Worm (Caenorhabditis elegans) whole organism, L2 larva: ENCODE measurements around the gene F41C3.11.

ENCODE experiments used
- R02D3.7 ChIP-seq: fragments of 150-350 bp; optimal IDR thresholded peaks from 2 replicates; lab custom pipeline; 2014; ENCODE audit warnings: missing biosample characterization, missing genetic modification characterization
- Y55F3AM.14 ChIP-seq: fragments of 200-800 bp; sonication (Bioruptor generic); optimal IDR thresholded peaks from 2 replicates; lab custom pipeline; 2018; ENCODE audit warnings: mild to moderate bottlenecking, missing genetic modification characterization, missing compliant biosample characterization
- ZK546.5 ChIP-seq: sonication (generic microtip); optimal IDR thresholded peaks from 2 replicates; lab custom pipeline; 2017; ENCODE audit warnings: missing biosample characterization, missing genetic modification characterization
- aly-2 ChIP-seq: fragments of 150-350 bp; optimal IDR thresholded peaks from 2 replicates; lab custom pipeline; 2014; ENCODE audit warnings: missing biosample characterization, missing genetic modification characterization
- blmp-1 ChIP-seq: sonication (generic microtip); optimal IDR thresholded peaks from 2 replicates; lab custom pipeline; 2017; ENCODE audit warnings: missing genetic modification characterization, mild to moderate bottlenecking, missing compliant biosample characterization, antibody characterized with exemption, moderate library complexity; ENCODE audit not compliant: insufficient read depth
- ceh-16 ChIP-seq: fragments of 150-350 bp; optimal IDR thresholded peaks from 2 replicates; lab custom pipeline; 2014; ENCODE audit warnings: missing biosample characterization, missing genetic modification characterization
- ceh-82 ChIP-seq: fragments of 150-350 bp; optimal IDR thresholded peaks from 2 replicates; lab custom pipeline; 2014; ENCODE audit warnings: missing biosample characterization, missing genetic modification characterization
- crh-2 ChIP-seq: sonication (generic microtip); optimal IDR thresholded peaks from 2 replicates; lab custom pipeline; 2017; ENCODE audit warnings: missing biosample characterization, missing genetic modification characterization
- dmd-4 ChIP-seq: sonication (generic microtip); optimal IDR thresholded peaks from 2 replicates; lab custom pipeline; 2017; ENCODE audit warnings: missing biosample characterization, missing genetic modification characterization
- egl-27 ChIP-seq: sonication (generic microtip); optimal IDR thresholded peaks from 3 replicates; lab custom pipeline; 2017; ENCODE audit warnings: missing biosample characterization, missing genetic modification reagents, missing genetic modification characterization
- elt-1 ChIP-seq: fragments of 150-350 bp; optimal IDR thresholded peaks from 2 replicates; lab custom pipeline; 2014; ENCODE audit warnings: missing biosample characterization, missing genetic modification characterization
- elt-3 ChIP-seq: sonication (generic microtip); optimal IDR thresholded peaks from 2 replicates; lab custom pipeline; 2017; ENCODE audit warnings: missing biosample characterization, missing genetic modification characterization
- fos-1 ChIP-seq: fragments of 150-350 bp; optimal IDR thresholded peaks from 2 replicates; lab custom pipeline; 2014; ENCODE audit warnings: missing biosample characterization, missing genetic modification characterization
- gmeb-1 ChIP-seq: fragments of 150-350 bp; optimal IDR thresholded peaks from 2 replicates; lab custom pipeline; 2014; ENCODE audit warnings: missing biosample characterization, missing genetic modification characterization
- lin-13 ChIP-seq: fragments of 150-350 bp; optimal IDR thresholded peaks from 2 replicates; lab custom pipeline; 2014; ENCODE audit warnings: missing biosample characterization, missing genetic modification reagents, missing genetic modification characterization
- mab-5 ChIP-seq: fragments of 150-350 bp; optimal IDR thresholded peaks from 2 replicates; lab custom pipeline; 2014; ENCODE audit warnings: missing biosample characterization, missing genetic modification characterization
- mbf-1 ChIP-seq: sonication (generic microtip); optimal IDR thresholded peaks from 2 replicates; lab custom pipeline; 2017; ENCODE audit warnings: missing biosample characterization, missing genetic modification characterization
- nhr-11 ChIP-seq: fragments of 150-350 bp; optimal IDR thresholded peaks from 2 replicates; lab custom pipeline; 2014; ENCODE audit warnings: missing biosample characterization, missing genetic modification characterization
- nhr-129 ChIP-seq: fragments of 150-350 bp; optimal IDR thresholded peaks from 2 replicates; lab custom pipeline; 2014; ENCODE audit warnings: missing biosample characterization, missing genetic modification characterization
- nhr-21 ChIP-seq: fragments of 150-350 bp; optimal IDR thresholded peaks from 2 replicates; lab custom pipeline; 2014; ENCODE audit warnings: missing biosample characterization, missing genetic modification characterization
- nhr-23 ChIP-seq: fragments of 150-350 bp; optimal IDR thresholded peaks from 2 replicates; lab custom pipeline; 2014; ENCODE audit warnings: missing biosample characterization, missing genetic modification reagents, missing genetic modification characterization
- nhr-25 ChIP-seq: fragments of 150-350 bp; sonication (generic microtip); optimal IDR thresholded peaks from 3 replicates; lab custom pipeline; 2014; ENCODE audit warnings: missing biosample characterization, missing genetic modification characterization
- nhr-6 ChIP-seq: fragments of 150-350 bp; optimal IDR thresholded peaks from 2 replicates; lab custom pipeline; 2014; ENCODE audit warnings: missing biosample characterization, missing genetic modification characterization
- sem-4 ChIP-seq: fragments of 150-350 bp; optimal IDR thresholded peaks from 2 replicates; lab custom pipeline; 2014; ENCODE audit warnings: missing biosample characterization, missing genetic modification reagents, missing genetic modification characterization
- sma-3 ChIP-seq: sonication (generic microtip); optimal IDR thresholded peaks from 2 replicates; lab custom pipeline; 2016; ENCODE audit warnings: missing genetic modification reagents, missing genetic modification characterization, missing compliant biosample characterization
- sma-9 ChIP-seq, 2 experiments: fragments of 150-350 bp in 1 of 2; sonication (generic microtip) in 1 of 2; optimal IDR thresholded peaks; 2 replicates each; lab custom pipeline; 2014 to 2016; ENCODE audit warnings: missing genetic modification characterization in 2 of 2, mild to moderate bottlenecking in 1 of 2, missing biosample characterization in 1 of 2, missing compliant biosample characterization in 1 of 2, missing genetic modification reagents in 1 of 2, moderate library complexity in 1 of 2
- unc-39 ChIP-seq: fragments of 150-350 bp; optimal IDR thresholded peaks from 2 replicates; lab custom pipeline; 2014; ENCODE audit warnings: missing biosample characterization, missing genetic modification characterization
- unc-55 ChIP-seq: fragments of 150-350 bp; sonication (generic microtip); optimal IDR thresholded peaks from 3 replicates; lab custom pipeline; 2014; ENCODE audit warnings: missing biosample characterization, missing genetic modification reagents, missing genetic modification characterization
- zag-1 ChIP-seq: fragments of 150-350 bp; optimal IDR thresholded peaks from 2 replicates; lab custom pipeline; 2014; ENCODE audit warnings: missing biosample characterization, missing genetic modification characterization
- ztf-1 ChIP-seq: fragments of 200-800 bp; sonication (Bioruptor generic); conservative IDR thresholded peaks from 2 replicates; pipeline ENCODE4 v1.3.6; 2022; ENCODE audit warnings: missing genetic modification characterization, missing compliant biosample characterization
- ztf-11 ChIP-seq: sonication (generic microtip); optimal IDR thresholded peaks from 2 replicates; lab custom pipeline; 2017; ENCODE audit warnings: missing biosample characterization, missing genetic modification characterization

F41C3.11 gene

DNA sequence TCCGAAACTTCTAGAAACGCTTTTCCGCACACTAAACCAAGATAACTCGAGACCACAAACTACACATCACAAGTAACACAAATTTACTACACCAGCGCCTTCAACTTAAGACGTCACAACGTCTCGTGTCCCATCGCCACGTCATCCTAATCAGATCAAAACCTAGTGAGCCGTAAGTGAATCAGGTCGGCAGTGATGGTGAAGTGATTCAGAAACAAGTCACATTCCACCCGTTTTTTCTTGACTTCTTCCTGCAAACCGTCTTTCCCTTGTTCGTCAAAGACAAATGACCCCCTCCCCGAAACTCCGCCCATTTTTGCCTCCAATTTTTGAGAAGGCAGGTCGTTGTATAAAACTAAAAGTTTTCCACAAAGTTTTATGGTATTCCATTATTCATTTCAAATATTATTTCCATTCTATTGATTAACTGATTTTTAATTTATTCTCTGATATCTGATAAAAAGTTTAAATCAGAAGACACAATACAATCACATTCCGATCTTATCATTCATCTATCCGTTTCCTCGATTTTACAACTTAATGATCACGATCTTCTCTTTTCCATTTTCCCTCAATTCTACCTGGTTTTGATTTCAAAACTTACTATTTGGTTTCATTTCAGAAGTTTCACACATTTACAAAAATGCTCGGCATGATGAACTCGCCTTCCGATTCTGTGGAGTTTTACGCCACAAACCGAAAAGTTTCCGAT, 29.0 kb upstream of the F41C3.11 start, which contains the start of gene F26G1.2:
Gene F26G1.2 (plus strand): TSS at position 508 of the 712 bp plus-strand sequence.
- TF ChIP-seq sma-9 (GFP tag; optimal IDR thresholded peaks at IDR 0.05; lab: Kevin White, UChicago) (peak; percentile 26), sma-9 (tag; optimal IDR thresholded peaks at IDR 0.05; lab: Kevin White, UChicago) (no peak), zag-1 (tag; lab: Kevin White, UChicago) (no peak), crh-2 (tag; lab: Kevin White, UChicago) (peak; percentile 41), blmp-1 (tag; lab: Kevin White, UChicago) (no peak), sma-3 (GFP tag; lab: Kevin White, UChicago) (peak; percentile 33)

ce11 chrII:4761020-4761419, 27.3 kb upstream of the F41C3.11 start:
- TF ChIP-seq mbf-1 (tag; lab: Kevin White, UChicago) (no peak), lin-13 (GFP tag; lab: Kevin White, UChicago) (no peak), egl-27 (no peak), unc-55 (no peak), nhr-21 (tag; lab: Kevin White, UChicago) (no peak), ztf-1 (GFP tag; lab: Robert Waterston, UW) (no peak), aly-2 (tag; lab: Kevin White, UChicago) (no peak), Y55F3AM.14 (GFP tag; lab: Kevin White, UChicago) (no peak), fos-1 (tag; lab: Kevin White, UChicago) (no peak), nhr-129 (no peak), nhr-25 (tag; lab: Kevin White, UChicago) (peak; percentile 13), nhr-6 (tag; lab: Kevin White, UChicago) (no peak), nhr-11 (tag; lab: Kevin White, UChicago) (no peak), mab-5 (no peak), ztf-11 (tag; lab: Kevin White, UChicago) (no peak), sma-3 (GFP tag; lab: Kevin White, UChicago) (peak; percentile 3), elt-1 (tag; lab: Kevin White, UChicago) (no peak), ceh-82 (tag; lab: Kevin White, UChicago) (no peak)

ce11 chrII:4759835-4760234, 26.1 kb upstream of the F41C3.11 start:
- TF ChIP-seq elt-3 (no peak), ztf-11 (tag; lab: Kevin White, UChicago) (no peak), ZK546.5 (tag; lab: Kevin White, UChicago) (no peak), crh-2 (tag; lab: Kevin White, UChicago) (peak; percentile 15), nhr-25 (tag; lab: Kevin White, UChicago) (peak; percentile 79), ceh-16 (peak; percentile 54)

DNA sequence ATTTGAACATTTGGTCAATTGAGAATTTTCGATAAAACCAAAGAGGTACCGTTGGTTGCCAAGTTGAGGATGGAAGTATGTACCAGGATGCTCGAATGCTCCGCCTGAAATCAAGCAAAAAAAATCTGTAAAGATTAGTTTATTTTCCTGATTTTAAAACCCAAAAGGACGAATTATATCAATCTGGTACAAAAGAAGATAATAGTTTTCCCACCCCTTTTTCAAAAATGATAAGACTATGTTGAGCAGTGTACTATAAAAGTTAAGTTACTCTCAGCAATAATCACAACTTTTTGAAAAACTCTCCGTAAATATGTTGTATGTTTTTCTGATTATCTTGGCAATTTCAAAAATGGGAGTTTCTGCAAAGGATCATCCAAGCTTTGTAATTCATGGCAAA, 24.7 kb upstream of the F41C3.11 start, which contains the start of gene F26G1.3:
Gene F26G1.3 (plus strand): TSS at position 301 of the 400 bp plus-strand sequence.
- no peak for TF ChIP-seq ceh-16
- no peak for TF ChIP-seq fos-1 (tag; lab: Kevin White, UChicago)
- no peak for TF ChIP-seq sem-4 (tag; lab: Kevin White, UChicago)
- TF ChIP-seq gmeb-1, result no peak

ce11 chrII:4756751-4757150, 23.0 kb upstream of the F41C3.11 start, which contains the start of gene C27D9.2:
Gene C27D9.2, minus strand, starts transcription at chrII:4756851.
- TF ChIP-seq mab-5 (no peak), elt-1 (tag; lab: Kevin White, UChicago) (no peak), R02D3.7 (tag; lab: Kevin White, UChicago) (no peak), ztf-1 (GFP tag; lab: Robert Waterston, UW) (no peak), sma-3 (GFP tag; lab: Kevin White, UChicago) (no peak), nhr-25 (tag; lab: Kevin White, UChicago) (no peak), dmd-4 (no peak), unc-39 (tag; lab: Kevin White, UChicago) (no peak), elt-3 (no peak), unc-55 (no peak), zag-1 (tag; lab: Kevin White, UChicago) (no peak), aly-2 (tag; lab: Kevin White, UChicago) (no peak), nhr-129 (no peak), ceh-16 (no peak), fos-1 (tag; lab: Kevin White, UChicago) (no peak), nhr-23 (no peak), nhr-11 (tag; lab: Kevin White, UChicago) (no peak), ZK546.5 (tag; lab: Kevin White, UChicago) (no peak), ceh-82 (tag; lab: Kevin White, UChicago) (no peak)
- TF ChIP-seq, all 48 proteins: peak for 0
